Fruit fly (Drosophila melanogaster) whole organism, adult: ENCODE measurements around the gene tal-1A.

Source experiments
- CG12768 ChIP-seq: fragments of 200-800 bp; sonication (Bioruptor generic); optimal IDR thresholded peaks from 2 replicates; lab custom pipeline; 2017; ENCODE audit warnings: missing biosample characterization, missing genetic modification characterization, mild to moderate bottlenecking, moderate library complexity, missing genetic modification reagents
- CG1620 ChIP-seq: fragments of 200-800 bp; sonication (Bioruptor generic); optimal IDR thresholded peaks from 2 replicates; lab custom pipeline; 2016; ENCODE audit warnings: missing biosample characterization, missing genetic modification characterization
- CG33017 ChIP-seq: fragments of 200-800 bp; sonication (Bioruptor generic); optimal IDR thresholded peaks from 2 replicates; lab custom pipeline; 2018; ENCODE audit warnings: missing biosample characterization, mild to moderate bottlenecking, missing genetic modification characterization, moderate library complexity
- Clk ChIP-seq: fragments of 200-800 bp; sonication (Bioruptor generic); optimal IDR thresholded peaks from 2 replicates; lab custom pipeline; 2017; ENCODE audit warnings: missing biosample characterization, missing genetic modification characterization
- Hr96 ChIP-seq: fragments of 200-800 bp; sonication (Bioruptor generic); optimal IDR thresholded peaks from 2 replicates; lab custom pipeline; 2016; ENCODE audit warnings: missing biosample characterization, missing genetic modification characterization
- kay ChIP-seq: fragments of 200-800 bp; sonication (Bioruptor generic); peaks from one replicate; lab custom pipeline; 2016; ENCODE audit warnings: missing biosample characterization, missing genetic modification characterization, borderline replicate concordance
- ovo ChIP-seq: fragments of 200-800 bp; sonication (Bioruptor generic); optimal IDR thresholded peaks from 2 replicates; lab custom pipeline; 2016; ENCODE audit warnings: missing biosample characterization, missing genetic modification characterization
- toe ChIP-seq: fragments of 200-800 bp; sonication (Bioruptor generic); optimal IDR thresholded peaks from 2 replicates; lab custom pipeline; 2016; ENCODE audit warnings: missing biosample characterization, missing genetic modification characterization

DNA sequence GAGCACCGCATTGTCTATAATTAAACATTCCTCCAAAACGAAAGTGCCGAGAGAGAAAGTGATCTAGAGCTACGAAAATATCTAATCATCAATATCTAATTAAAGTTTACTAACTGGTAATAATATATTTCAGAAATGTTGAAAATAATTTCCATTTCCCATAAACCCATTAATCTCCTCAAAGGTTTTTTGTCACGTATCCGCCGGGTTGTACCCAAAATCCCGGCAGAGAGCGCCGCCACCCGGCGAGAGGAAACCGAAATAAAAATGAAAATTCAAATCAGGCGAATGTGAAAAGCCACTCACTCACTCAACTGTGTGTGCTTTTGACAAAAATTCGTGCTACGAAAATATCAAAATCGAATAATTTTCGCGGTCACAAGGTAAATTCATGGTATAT, 41.7 kb upstream of the tal-1A start, which contains the start of gene CG9297:
- TF ChIP-seq Clk (GFP tag; lab: Kevin White, UChicago) (no peak), CG1620 (GFP tag; lab: Kevin White, UChicago) (no peak), ovo (no peak), CG33017 (tag; lab: Kevin White, UChicago) (no peak), Hr96 (no peak), kay (GFP tag; lab: Kevin White, UChicago) (no peak), CG12768 (no peak), toe (GFP tag; lab: Kevin White, UChicago) (no peak)
